Fruit fly (Drosophila melanogaster) whole organism, embryonic: ENCODE measurements around the gene CG32816.

ENCODE experiments used
- Bgb ChIP-seq: fragments of 200-800 bp; sonication (Bioruptor generic); IDR thresholded peaks from 2 replicates; pipeline ENCODE4 v1.3.6; 2022; ENCODE audit warnings: missing biosample characterization, missing genetic modification characterization; ENCODE audit not compliant: partially characterized antibody
- CG12942 ChIP-seq: fragments of 200-800 bp; sonication (Bioruptor generic); optimal IDR thresholded peaks from 3 replicates; lab custom pipeline; 2016; ENCODE audit warnings: missing biosample characterization, missing genetic modification characterization
- CG14710 ChIP-seq: fragments of 200-800 bp; sonication (Bioruptor generic); optimal IDR thresholded peaks from 3 replicates; lab custom pipeline; 2019; ENCODE audit warnings: missing biosample characterization, mild to moderate bottlenecking, missing genetic modification characterization, moderate library complexity
- CG15269 ChIP-seq: fragments of 200-800 bp; sonication (Bioruptor generic); optimal IDR thresholded peaks from 2 replicates; lab custom pipeline; 2018; ENCODE audit warnings: missing biosample characterization, mild to moderate bottlenecking, missing genetic modification characterization, moderate library complexity
- CG1529 ChIP-seq: fragments of 200-800 bp; sonication (Bioruptor generic); optimal IDR thresholded peaks from 3 replicates; lab custom pipeline; 2018; ENCODE audit warnings: missing biosample characterization, missing genetic modification characterization
- CG18011 ChIP-seq: fragments of 200-800 bp; sonication (Bioruptor generic); optimal IDR thresholded peaks from 2 replicates; lab custom pipeline; 2017; ENCODE audit warnings: missing biosample characterization, missing genetic modification characterization, mild to moderate bottlenecking, moderate library complexity, missing genotype
- CG2202 ChIP-seq: fragments of 200-800 bp; sonication (Bioruptor generic); optimal IDR thresholded peaks from 2 replicates; lab custom pipeline; 2018; ENCODE audit warnings: missing biosample characterization, mild to moderate bottlenecking, missing genetic modification characterization
- CG33213 ChIP-seq: fragments of 200-800 bp; sonication (Bioruptor generic); optimal IDR thresholded peaks from 3 replicates; lab custom pipeline; 2016; ENCODE audit warnings: missing biosample characterization, missing genetic modification characterization
- CG43689 ChIP-seq: fragments of 200-800 bp; sonication (Bioruptor generic); IDR thresholded peaks from 2 replicates; pipeline ENCODE4 v1.3.6; 2022; ENCODE audit warnings: missing biosample characterization, missing genetic modification characterization
- CG4617 ChIP-seq: fragments of 200-800 bp; sonication (Bioruptor generic); optimal IDR thresholded peaks from 3 replicates; lab custom pipeline; 2016; ENCODE audit warnings: missing biosample characterization, missing genetic modification characterization, borderline replicate concordance
- CG5180 ChIP-seq: fragments of 200-800 bp; sonication (Bioruptor generic); optimal IDR thresholded peaks from 3 replicates; lab custom pipeline; 2017; ENCODE audit warnings: missing biosample characterization, missing genetic modification characterization, mild to moderate bottlenecking, moderate library complexity, missing genetic modification reagents
- CG7271 ChIP-seq: fragments of 200-800 bp; sonication (Bioruptor generic); optimal IDR thresholded peaks from 2 replicates; lab custom pipeline; 2018; ENCODE audit warnings: missing biosample characterization, mild to moderate bottlenecking, missing genetic modification characterization, moderate library complexity
- CG9817 ChIP-seq: fragments of 200-800 bp; sonication (Bioruptor generic); optimal IDR thresholded peaks from 2 replicates; lab custom pipeline; 2018; ENCODE audit warnings: missing biosample characterization, mild to moderate bottlenecking, missing genetic modification characterization, moderate library complexity
- Chrac-16 ChIP-seq: fragments of 200-800 bp; sonication (Bioruptor generic); optimal IDR thresholded peaks from 3 replicates; lab custom pipeline; 2016; ENCODE audit warnings: missing biosample characterization, missing genetic modification characterization
- D ChIP-seq, 2 experiments: fragments of 200-800 bp in 1 of 2; fragments of >200 bp in 1 of 2; sonication (Bioruptor generic) in 1 of 2; optimal IDR thresholded peaks; 2 replicates in 1 of 2; 3 replicates in 1 of 2; lab custom pipeline; 2017; ENCODE audit warnings: mild to moderate bottlenecking in 1 of 2, missing biosample characterization in 1 of 2, missing genetic modification characterization in 1 of 2, missing genetic modification reagents in 1 of 2
- D19A ChIP-seq: fragments of 200-800 bp; optimal IDR thresholded peaks from 3 replicates; lab custom pipeline; 2019; ENCODE audit warnings: missing biosample characterization, mild to moderate bottlenecking, missing genetic modification characterization, moderate library complexity
- Dref ChIP-seq: fragments of 200-800 bp; sonication (Bioruptor generic); IDR thresholded peaks from 2 replicates; pipeline ENCODE4 v1.3.6; 2022; ENCODE audit warnings: missing biosample characterization, missing genetic modification characterization
- HLH3B ChIP-seq: fragments of 200-800 bp; sonication (Bioruptor generic); IDR thresholded peaks from 2 replicates; pipeline ENCODE4 v1.3.6; 2022; ENCODE audit warnings: missing biosample characterization, missing genetic modification characterization
- Kr ChIP-seq: fragments of 200-800 bp; sonication (Bioruptor generic); optimal IDR thresholded peaks from 2 replicates; lab custom pipeline; 2017; ENCODE audit warnings: missing biosample characterization, mild to moderate bottlenecking, missing genetic modification characterization
- MBD-R2 ChIP-seq: fragments of 200-800 bp; sonication (Bioruptor generic); IDR thresholded peaks from 2 replicates; pipeline ENCODE4 v1.3.6; 2022; ENCODE audit warnings: missing biosample characterization, missing genetic modification characterization
- MESR4 ChIP-seq: fragments of 200-800 bp; sonication (Bioruptor generic); optimal IDR thresholded peaks from 2 replicates; lab custom pipeline; 2018; ENCODE audit warnings: missing biosample characterization, mild to moderate bottlenecking, missing genetic modification characterization, moderate library complexity
- Max ChIP-seq: fragments of 200-800 bp; sonication (Bioruptor generic); optimal IDR thresholded peaks from 2 replicates; lab custom pipeline; 2016; ENCODE audit warnings: missing biosample characterization, mild to moderate bottlenecking, missing genetic modification characterization
- Meics ChIP-seq: fragments of 200-800 bp; sonication (Bioruptor generic); optimal IDR thresholded peaks from 2 replicates; lab custom pipeline; 2017; ENCODE audit warnings: missing biosample characterization, mild to moderate bottlenecking, missing genetic modification characterization
- NFAT ChIP-seq: fragments of 200-800 bp; sonication (Bioruptor generic); IDR thresholded peaks from 2 replicates; pipeline ENCODE4 v1.3.6; 2022; ENCODE audit warnings: missing biosample characterization, missing genetic modification characterization
- Oli ChIP-seq: fragments of 200-800 bp; sonication (Bioruptor generic); optimal IDR thresholded peaks from 2 replicates; lab custom pipeline; 2018; ENCODE audit warnings: missing biosample characterization, mild to moderate bottlenecking, missing genetic modification characterization, moderate library complexity
- Ravus ChIP-seq: fragments of 200-800 bp; sonication (Bioruptor generic); IDR thresholded peaks from 2 replicates; pipeline ENCODE4 v1.3.6; 2022; ENCODE audit warnings: missing biosample characterization, missing genetic modification characterization
- amos ChIP-seq: fragments of 200-800 bp; sonication (Bioruptor generic); IDR thresholded peaks from 2 replicates; pipeline ENCODE4 v1.3.6; 2022; ENCODE audit warnings: missing biosample characterization, missing genetic modification characterization; ENCODE audit not compliant: partially characterized antibody
- ap ChIP-seq: fragments of 200-800 bp; sonication (Bioruptor generic); IDR thresholded peaks from 2 replicates; pipeline ENCODE4 v1.3.6; 2022; ENCODE audit warnings: missing biosample characterization, missing genetic modification characterization
- ase ChIP-seq: fragments of 200-800 bp; sonication (Bioruptor generic); IDR thresholded peaks from 3 replicates; pipeline ENCODE4 v1.3.6; 2022; ENCODE audit warnings: missing biosample characterization, missing genetic modification characterization
- bsh ChIP-seq, 2 experiments: fragments of 200-800 bp; sonication (Bioruptor generic); optimal IDR thresholded peaks; 2 replicates each; lab custom pipeline; 2017 to 2018; ENCODE audit warnings: mild to moderate bottlenecking in 2 of 2, missing biosample characterization in 2 of 2, missing genetic modification characterization in 2 of 2, moderate library complexity in 1 of 2
- chn ChIP-seq: fragments of 200-800 bp; sonication (Bioruptor generic); optimal IDR thresholded peaks from 2 replicates; lab custom pipeline; 2016; ENCODE audit warnings: missing biosample characterization, missing genetic modification characterization
- corto ChIP-seq: fragments of 200-800 bp; sonication (Bioruptor generic); optimal IDR thresholded peaks from 2 replicates; lab custom pipeline; 2016; ENCODE audit warnings: missing biosample characterization, mild to moderate bottlenecking, missing genetic modification characterization, moderate library complexity
- cwo ChIP-seq: fragments of 200-800 bp; sonication (Bioruptor generic); optimal IDR thresholded peaks from 3 replicates; lab custom pipeline; 2017; ENCODE audit warnings: missing biosample characterization, missing genetic modification characterization, mild to moderate bottlenecking, moderate library complexity, missing genetic modification reagents
- eve ChIP-seq, 2 experiments: fragments of >200 bp; optimal IDR thresholded peaks; 2 replicates each; lab custom pipeline; 2017; ENCODE audit warnings: missing biosample characterization in 2 of 2, missing genetic modification characterization in 2 of 2
- grau ChIP-seq: fragments of 200-800 bp; optimal IDR thresholded peaks from 3 replicates; lab custom pipeline; 2019; ENCODE audit warnings: missing biosample characterization, mild to moderate bottlenecking, missing genetic modification characterization, moderate library complexity
- nom ChIP-seq: fragments of 200-800 bp; sonication (Bioruptor generic); optimal IDR thresholded peaks from 2 replicates; lab custom pipeline; 2017; ENCODE audit warnings: missing biosample characterization, missing genetic modification characterization, mild to moderate bottlenecking, moderate library complexity, missing genetic modification reagents
- pros ChIP-seq: fragments of 200-800 bp; sonication (Bioruptor generic); optimal IDR thresholded peaks from 3 replicates; lab custom pipeline; 2019; ENCODE audit warnings: missing biosample characterization, mild to moderate bottlenecking, missing genetic modification characterization, moderate library complexity
- row ChIP-seq: fragments of 200-800 bp; sonication (Bioruptor generic); IDR thresholded peaks from 3 replicates; pipeline ENCODE4 v1.3.6; 2022; ENCODE audit warnings: missing biosample characterization, missing genetic modification characterization
- sens-2 ChIP-seq: fragments of 200-800 bp; sonication (Bioruptor generic); IDR thresholded peaks from 2 replicates; pipeline ENCODE4 v1.3.6; 2022; ENCODE audit warnings: missing biosample characterization, missing genetic modification characterization
- sisA ChIP-seq: fragments of 200-800 bp; sonication (Bioruptor generic); IDR thresholded peaks from 2 replicates; pipeline ENCODE4 v1.3.6; 2022; ENCODE audit warnings: missing biosample characterization, missing genetic modification characterization
- sna ChIP-seq: fragments of 200-800 bp; sonication (Bioruptor generic); IDR thresholded peaks from 2 replicates; pipeline ENCODE4 v1.3.6; 2022; ENCODE audit warnings: missing biosample characterization, missing genetic modification characterization; ENCODE audit not compliant: partially characterized antibody
- yki ChIP-seq: fragments of >200 bp; optimal IDR thresholded peaks from 3 replicates; lab custom pipeline; 2018

CG32816 gene

DNA sequence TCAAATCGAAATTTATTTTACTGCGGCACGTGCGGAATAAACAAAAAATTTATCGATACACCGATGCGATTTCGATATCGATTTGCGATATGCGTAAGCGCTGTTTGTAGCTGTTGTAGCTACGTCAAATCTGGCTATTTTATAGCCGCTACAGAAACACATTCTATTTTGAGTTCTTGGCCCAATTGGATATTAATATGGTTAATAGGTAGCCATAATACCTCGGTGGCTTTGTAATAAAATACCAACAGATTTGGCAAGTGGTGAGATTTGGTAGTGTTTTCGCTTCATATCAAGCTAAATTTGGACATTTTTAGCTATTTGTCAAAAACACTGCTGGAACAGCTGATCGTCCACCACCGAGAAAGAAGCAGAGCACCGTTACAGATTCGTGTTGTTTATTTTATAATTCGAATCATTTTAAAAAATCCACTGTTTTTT is 17.0 kb upstream of the CG32816 start, which contains the start of the genes CG18273 and CG3156 (continued):
- no peak for TF ChIP-seq CG33213
- TF ChIP-seq D (optimal IDR thresholded peaks at IDR 0.05; lab: Kevin White, UChicago): no peak
- no peak for TF ChIP-seq D (GFP tag; optimal IDR thresholded peaks at IDR 0.05; lab: Kevin White, UChicago)
- TF ChIP-seq CG14710 (tag; lab: Kevin White, UChicago): peak; percentile 68
- TF ChIP-seq CG18011 (GFP tag; lab: Kevin White, UChicago): no peak
- peak; percentile 77 for TF ChIP-seq row (GFP tag; lab: Robert Waterston, UW)
- peak; percentile 95 for TF ChIP-seq cwo (GFP tag; lab: Kevin White, UChicago)
- peak; percentile 52 for TF ChIP-seq Max (GFP tag; lab: Kevin White, UChicago)
- TF ChIP-seq grau (tag; lab: Kevin White, UChicago): no peak
- no peak for TF ChIP-seq corto (GFP tag; lab: Kevin White, UChicago)
- no peak for TF ChIP-seq Kr (GFP tag; lab: Kevin White, UChicago)
- no peak for TF ChIP-seq CG4617 (GFP tag; lab: Kevin White, UChicago)
- TF ChIP-seq ase (GFP tag; lab: Robert Waterston, UW): no peak

DNA sequence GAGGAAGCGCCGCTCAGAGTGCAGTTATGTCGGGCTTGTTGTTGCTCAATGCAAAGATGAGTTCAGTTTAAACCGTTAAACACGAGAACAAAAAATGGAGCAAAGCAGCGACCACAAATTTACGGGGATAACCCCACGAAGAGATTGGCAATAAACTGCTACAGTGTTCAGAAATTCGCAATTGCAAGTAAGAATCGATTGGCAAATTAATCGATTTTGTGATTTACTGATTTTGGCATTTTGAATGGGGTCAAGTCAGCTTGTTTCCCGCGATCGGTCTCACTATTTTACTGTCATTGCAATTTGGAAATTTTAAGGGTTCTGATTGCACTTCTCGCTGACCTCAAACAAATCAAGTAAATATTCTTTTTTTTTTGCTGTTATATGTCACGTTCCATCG is 11.1 kb upstream of the CG32816 start, which contains the start of gene CG3176:
Gene CG3176, plus strand, starts transcription at position 221 of the 400 bp plus-strand sequence.
- TF ChIP-seq Dref (GFP tag; lab: Robert Waterston, UW) (peak; percentile 61), MBD-R2 (GFP tag; lab: Robert Waterston, UW) (peak; percentile 44; the same call in 1 of the 2 replicates), amos (GFP tag; lab: Robert Waterston, UW) (0 out of 2 replicates have a peak, but pooled peaks have one; percentile 11), Bgb (GFP tag; lab: Robert Waterston, UW) (0 out of 2 replicates have a peak, but pooled peaks have one; percentile 18)
- TF ChIP-seq, all 482 proteins: peak for 4; not testable (repeated sequence) for 478

DNA sequence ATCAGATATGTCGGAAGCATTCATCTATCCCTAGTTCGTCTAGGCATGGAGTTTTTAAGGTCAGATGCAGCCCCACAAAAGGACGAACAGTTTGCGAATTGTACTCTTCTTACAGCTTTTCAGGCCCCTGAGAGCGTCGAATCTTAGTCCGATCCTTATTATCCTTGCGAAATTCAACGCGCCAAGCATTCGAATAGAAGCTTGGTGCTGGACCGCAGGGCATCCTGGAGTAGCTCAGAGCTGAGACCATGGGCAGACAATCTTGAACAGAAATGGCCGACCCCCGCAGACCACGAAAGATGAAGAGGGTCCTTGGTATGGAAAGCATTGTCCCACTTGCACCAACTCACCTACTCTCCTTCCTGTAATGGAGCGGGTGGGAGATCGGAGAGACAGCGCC is 8.2 kb upstream of the CG32816 start, which contains the start of gene CG32817:
Gene CG32817, plus strand, starts transcription at position 301 of the 400 bp plus-strand sequence.
- TF ChIP-seq CG1529 (GFP tag; lab: Kevin White, UChicago) (no peak), CG12942 (GFP tag; lab: Kevin White, UChicago) (no peak), bsh (GFP tag; optimal IDR thresholded peaks at IDR 0.05; lab: Kevin White, UChicago) (no peak), pros (GFP tag; lab: Kevin White, UChicago) (no peak), MESR4 (GFP tag; lab: Kevin White, UChicago) (no peak)

DNA sequence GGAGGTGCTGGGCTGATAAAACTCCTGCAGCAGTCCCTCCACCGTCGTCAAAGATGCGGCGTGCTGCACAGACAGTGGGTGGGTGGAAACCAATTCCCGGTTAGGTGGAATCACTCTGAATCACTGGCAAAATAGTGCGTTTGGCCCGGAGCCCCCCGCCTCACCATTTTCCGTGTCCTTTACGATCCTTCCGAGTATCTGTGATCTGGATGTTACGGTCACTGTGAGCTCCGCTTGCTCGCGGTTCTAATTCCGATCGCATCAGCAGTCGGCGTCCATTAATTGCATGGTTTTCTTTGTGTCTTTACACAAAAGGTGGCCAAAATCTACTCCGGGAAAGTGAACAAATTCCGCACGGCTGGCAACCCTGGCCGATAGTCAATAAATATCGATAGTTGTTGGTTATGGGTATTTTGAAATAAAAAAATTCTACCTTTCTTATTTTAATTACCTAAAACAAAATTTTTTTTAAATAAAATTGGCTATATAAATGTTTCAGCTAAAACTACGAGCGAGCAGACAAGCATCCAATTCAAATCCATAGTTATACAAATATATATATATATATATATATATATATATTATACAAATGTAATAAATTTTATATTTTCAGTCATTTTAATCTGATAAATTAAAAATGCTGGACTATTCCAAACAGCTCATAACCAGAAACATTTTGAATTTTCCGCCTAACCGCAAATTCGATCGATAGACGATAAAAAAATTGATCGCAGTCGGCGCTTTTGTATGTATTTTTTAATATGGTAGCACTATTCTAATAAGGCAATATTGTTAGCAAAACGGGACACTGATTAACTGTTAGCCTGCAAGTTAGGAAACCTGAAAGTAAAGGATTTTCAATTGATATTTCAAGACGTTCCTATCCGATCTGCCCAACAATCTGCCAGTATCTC is 6.0 kb upstream of the CG32816 start, which contains the start of the genes ebo and CG13373:
Gene ebo, minus strand, starts transcription at position 350 of the 914 bp plus-strand sequence.
Gene CG13373, plus strand, starts transcription at position 755 of the 914 bp plus-strand sequence.
- TF ChIP-seq D19A (tag; lab: Kevin White, UChicago) (no peak), ap (GFP tag; lab: Robert Waterston, UW) (no peak), Ravus (no peak), CG43689 (GFP tag; lab: Robert Waterston, UW) (no peak), sisA (GFP tag; lab: Robert Waterston, UW) (no peak), NFAT (GFP tag; lab: Robert Waterston, UW) (no peak), nom (GFP tag; lab: Kevin White, UChicago) (no peak), yki (lab: Kevin White, UChicago) (no peak), CG15269 (tag; lab: Kevin White, UChicago) (no peak), Chrac-16 (GFP tag; lab: Kevin White, UChicago) (no peak), Oli (tag; lab: Kevin White, UChicago) (peak; percentile 20), sna (0 out of 2 replicates have a peak, but pooled peaks have one; percentile 11), HLH3B (GFP tag; lab: Robert Waterston, UW) (peak; percentile 31; the same call in 1 of the 2 replicates), CG9817 (peak; percentile 12), CG7271 (tag; lab: Kevin White, UChicago) (no peak), Meics (GFP tag; lab: Kevin White, UChicago) (no peak), sens-2 (GFP tag; lab: Robert Waterston, UW) (no peak), eve (GFP tag; optimal IDR thresholded peaks at IDR 0.05; lab: Kevin White, UChicago) (no peak), CG5180 (GFP tag; lab: Kevin White, UChicago) (no peak), CG2202 (tag; lab: Kevin White, UChicago) (no peak), chn (GFP tag; lab: Kevin White, UChicago) (no peak)
